Fruit fly (Drosophila melanogaster) whole organism, embryonic: ENCODE results near the gene CG14778.

ENCODE experiments used
- Adf1 ChIP-seq: fragments of 200-800 bp; sonication (Bioruptor generic); IDR thresholded peaks from 2 replicates; pipeline ENCODE4 v1.3.6; 2022; ENCODE audit warnings: missing biosample characterization, missing genetic modification characterization
- Antp ChIP-seq: fragments of 200-800 bp; sonication (Bioruptor generic); optimal IDR thresholded peaks from 3 replicates; lab custom pipeline; 2016; ENCODE audit warnings: missing biosample characterization, missing genetic modification characterization
- Atf-2 ChIP-seq: fragments of 200-800 bp; sonication (Bioruptor generic); optimal IDR thresholded peaks from 2 replicates; lab custom pipeline; 2016; ENCODE audit warnings: missing biosample characterization, missing genetic modification characterization
- CG12219 ChIP-seq: fragments of 200-800 bp; sonication (Bioruptor generic); optimal IDR thresholded peaks from 3 replicates; lab custom pipeline; 2018; ENCODE audit warnings: missing biosample characterization, mild to moderate bottlenecking, missing genetic modification characterization
- CG12744 ChIP-seq: fragments of 200-800 bp; sonication (Bioruptor generic); optimal IDR thresholded peaks from 2 replicates; lab custom pipeline; 2016; ENCODE audit warnings: missing biosample characterization, missing genetic modification characterization
- CG13123 ChIP-seq: fragments of 200-800 bp; sonication (Bioruptor generic); optimal IDR thresholded peaks from 2 replicates; lab custom pipeline; 2016; ENCODE audit warnings: missing biosample characterization, missing genetic modification characterization
- CG13296 ChIP-seq: fragments of 200-800 bp; sonication (Bioruptor generic); optimal IDR thresholded peaks from 3 replicates; lab custom pipeline; 2018; ENCODE audit warnings: missing biosample characterization, mild to moderate bottlenecking, missing genetic modification characterization
- CG13894 ChIP-seq: fragments of 200-800 bp; sonication (Bioruptor generic); optimal IDR thresholded peaks from 3 replicates; lab custom pipeline; 2018; ENCODE audit warnings: missing biosample characterization, mild to moderate bottlenecking, missing genetic modification characterization, moderate library complexity
- CG1529 ChIP-seq: fragments of 200-800 bp; sonication (Bioruptor generic); optimal IDR thresholded peaks from 3 replicates; lab custom pipeline; 2018; ENCODE audit warnings: missing biosample characterization, missing genetic modification characterization
- CG16813 ChIP-seq: fragments of 200-800 bp; sonication (Bioruptor generic); IDR thresholded peaks from 3 replicates; pipeline ENCODE4 v1.3.6; 2022; ENCODE audit warnings: missing biosample characterization, missing genetic modification characterization; ENCODE audit not compliant: partially characterized antibody
- CG17802 ChIP-seq: fragments of 200-800 bp; sonication (Bioruptor generic); optimal IDR thresholded peaks from 2 replicates; lab custom pipeline; 2018; ENCODE audit warnings: missing biosample characterization, mild to moderate bottlenecking, missing genetic modification characterization, moderate library complexity
- CG17912 ChIP-seq: fragments of 200-800 bp; sonication (Bioruptor generic); optimal IDR thresholded peaks from 2 replicates; lab custom pipeline; 2018; ENCODE audit warnings: missing biosample characterization, mild to moderate bottlenecking, missing genetic modification characterization
- CG2712 ChIP-seq: fragments of 200-800 bp; optimal IDR thresholded peaks from 3 replicates; lab custom pipeline; 2019; ENCODE audit warnings: missing biosample characterization, mild to moderate bottlenecking, missing genetic modification characterization, moderate library complexity
- CG32767 ChIP-seq: fragments of 200-800 bp; sonication (Bioruptor generic); IDR thresholded peaks from 2 replicates; pipeline ENCODE4 v1.3.6; 2022; ENCODE audit warnings: missing biosample characterization, missing genetic modification characterization
- CG3995 ChIP-seq: fragments of 200-800 bp; sonication (Bioruptor generic); optimal IDR thresholded peaks from 3 replicates; lab custom pipeline; 2016; ENCODE audit warnings: missing biosample characterization, missing genetic modification characterization
- CG4404 ChIP-seq: fragments of 200-800 bp; sonication (Bioruptor generic); IDR thresholded peaks from 2 replicates; pipeline ENCODE4 v1.3.6; 2022; ENCODE audit warnings: missing biosample characterization, missing genetic modification characterization
- CG7928 ChIP-seq: fragments of 200-800 bp; sonication (Bioruptor generic); optimal IDR thresholded peaks from 2 replicates; lab custom pipeline; 2017; ENCODE audit warnings: missing biosample characterization, mild to moderate bottlenecking, missing genetic modification characterization
- CG7987 ChIP-seq: fragments of 200-800 bp; sonication (Bioruptor generic); optimal IDR thresholded peaks from 2 replicates; lab custom pipeline; 2018; ENCODE audit warnings: missing biosample characterization, mild to moderate bottlenecking, missing genetic modification characterization, moderate library complexity
- CG8290 ChIP-seq, 3 experiments: fragments of 200-800 bp; sonication (Bioruptor generic); optimal IDR thresholded peaks; 2 replicates each; lab custom pipeline; 2016 to 2019; ENCODE audit warnings: missing biosample characterization in 3 of 3, missing genetic modification characterization in 3 of 3, mild to moderate bottlenecking in 2 of 3, moderate library complexity in 1 of 3
- CG8478 ChIP-seq: fragments of >200 bp; optimal IDR thresholded peaks from 2 replicates; lab custom pipeline; 2018
- CG9727 ChIP-seq: fragments of 200-800 bp; sonication (Bioruptor generic); optimal IDR thresholded peaks from 3 replicates; lab custom pipeline; 2017; ENCODE audit warnings: missing biosample characterization, mild to moderate bottlenecking, missing genetic modification characterization
- CG9797 ChIP-seq: fragments of 200-800 bp; sonication (Bioruptor generic); optimal IDR thresholded peaks from 3 replicates; lab custom pipeline; 2018; ENCODE audit warnings: missing biosample characterization, mild to moderate bottlenecking, missing genetic modification characterization
- Chrac-16 ChIP-seq: fragments of 200-800 bp; sonication (Bioruptor generic); optimal IDR thresholded peaks from 3 replicates; lab custom pipeline; 2016; ENCODE audit warnings: missing biosample characterization, missing genetic modification characterization
- Dek ChIP-seq: fragments of 200-800 bp; sonication (Bioruptor generic); optimal IDR thresholded peaks from 3 replicates; lab custom pipeline; 2019; ENCODE audit warnings: missing biosample characterization, mild to moderate bottlenecking, missing genetic modification characterization, moderate library complexity
- Ets97D ChIP-seq: fragments of 200-800 bp; sonication (Bioruptor generic); optimal IDR thresholded peaks from 3 replicates; lab custom pipeline; 2016; ENCODE audit warnings: missing biosample characterization, missing genetic modification characterization
- Fer2 ChIP-seq: fragments of 200-800 bp; sonication (Bioruptor generic); optimal IDR thresholded peaks from 2 replicates; lab custom pipeline; 2018; ENCODE audit warnings: missing biosample characterization, mild to moderate bottlenecking, missing genetic modification characterization, moderate library complexity
- HLHmδ ChIP-seq: fragments of 200-800 bp; sonication (Bioruptor generic); optimal IDR thresholded peaks from 2 replicates; lab custom pipeline; 2018; ENCODE audit warnings: missing biosample characterization, mild to moderate bottlenecking, missing genetic modification characterization, moderate library complexity
- Hand ChIP-seq: fragments of 200-800 bp; sonication (Bioruptor generic); optimal IDR thresholded peaks from 2 replicates; lab custom pipeline; 2017; ENCODE audit warnings: mild to moderate bottlenecking, missing biosample characterization, missing genetic modification reagents, missing genetic modification characterization
- Hey ChIP-seq: fragments of 200-800 bp; sonication (Bioruptor generic); optimal IDR thresholded peaks from 3 replicates; lab custom pipeline; 2018; ENCODE audit warnings: missing biosample characterization, mild to moderate bottlenecking, missing genetic modification characterization
- Hmr ChIP-seq: fragments of 200-800 bp; sonication (Bioruptor generic); optimal IDR thresholded peaks from 3 replicates; lab custom pipeline; 2017; ENCODE audit warnings: mild to moderate bottlenecking, missing biosample characterization, missing genetic modification reagents, missing genetic modification characterization
- MTF-1 ChIP-seq: fragments of 200-800 bp; sonication (Bioruptor generic); optimal IDR thresholded peaks from 2 replicates; lab custom pipeline; 2018; ENCODE audit warnings: missing biosample characterization, mild to moderate bottlenecking, missing genetic modification characterization, borderline replicate concordance
- NFAT ChIP-seq: fragments of 200-800 bp; sonication (Bioruptor generic); IDR thresholded peaks from 2 replicates; pipeline ENCODE4 v1.3.6; 2022; ENCODE audit warnings: missing biosample characterization, missing genetic modification characterization
- Ravus ChIP-seq: fragments of 200-800 bp; sonication (Bioruptor generic); IDR thresholded peaks from 2 replicates; pipeline ENCODE4 v1.3.6; 2022; ENCODE audit warnings: missing biosample characterization, missing genetic modification characterization
- Sin3A ChIP-seq: fragments of >200 bp; optimal IDR thresholded peaks from 2 replicates; lab custom pipeline; 2018
- bcd ChIP-seq: fragments of 200-800 bp; sonication (Bioruptor generic); optimal IDR thresholded peaks from 2 replicates; lab custom pipeline; 2017; ENCODE audit warnings: missing biosample characterization, mild to moderate bottlenecking, missing genetic modification characterization
- bigmax ChIP-seq: fragments of 200-800 bp; sonication (Bioruptor generic); optimal IDR thresholded peaks from 2 replicates; lab custom pipeline; 2018; ENCODE audit warnings: missing biosample characterization, mild to moderate bottlenecking, missing genetic modification characterization
- dan ChIP-seq: fragments of 200-800 bp; sonication (Bioruptor generic); IDR thresholded peaks from 2 replicates; pipeline ENCODE4 v1.3.6; 2022; ENCODE audit warnings: missing biosample characterization, missing genetic modification characterization
- esg ChIP-seq: fragments of 200-800 bp; sonication (Bioruptor generic); conservative IDR thresholded peaks from 2 replicates; pipeline ENCODE4 v1.3.6; 2022; ENCODE audit warnings: missing biosample characterization, missing genetic modification characterization
- ewg ChIP-seq: fragments of 200-800 bp; sonication (Bioruptor generic); optimal IDR thresholded peaks from 3 replicates; lab custom pipeline; 2017; ENCODE audit warnings: mild to moderate bottlenecking, missing biosample characterization, missing genetic modification reagents, missing genetic modification characterization
- fu2 ChIP-seq: fragments of 200-800 bp; sonication (Bioruptor generic); optimal IDR thresholded peaks from 2 replicates; lab custom pipeline; 2016; ENCODE audit warnings: missing biosample characterization, missing genetic modification characterization
- gcm2 ChIP-seq: fragments of 200-800 bp; sonication (Bioruptor generic); optimal IDR thresholded peaks from 2 replicates; lab custom pipeline; 2016; ENCODE audit warnings: missing biosample characterization, missing genetic modification characterization
- insv ChIP-seq, 2 experiments: fragments of 200-800 bp; sonication (Bioruptor generic); optimal IDR thresholded peaks; 3 replicates each; lab custom pipeline; 2016 to 2018; ENCODE audit warnings: missing biosample characterization in 2 of 2, missing genetic modification characterization in 2 of 2
- jing ChIP-seq: fragments of 200-800 bp; sonication (Bioruptor generic); optimal IDR thresholded peaks from 2 replicates; lab custom pipeline; 2018; ENCODE audit warnings: missing biosample characterization, mild to moderate bottlenecking, missing genetic modification characterization
- mam ChIP-seq: fragments of 200-800 bp; sonication (Bioruptor generic); optimal IDR thresholded peaks from 3 replicates; lab custom pipeline; 2016; ENCODE audit warnings: missing biosample characterization, missing genetic modification characterization
- pfk ChIP-seq: fragments of 200-800 bp; sonication (Bioruptor generic); optimal IDR thresholded peaks from 2 replicates; lab custom pipeline; 2018; ENCODE audit warnings: missing biosample characterization, mild to moderate bottlenecking, missing genetic modification characterization, moderate library complexity
- rib ChIP-seq: fragments of 200-800 bp; sonication (Bioruptor generic); IDR thresholded peaks from 2 replicates; pipeline ENCODE4 v1.3.6; 2022; ENCODE audit warnings: missing biosample characterization, missing genetic modification characterization
- ssp ChIP-seq: fragments of 200-800 bp; sonication (Bioruptor generic); IDR thresholded peaks from 2 replicates; pipeline ENCODE4 v1.3.6; 2022; ENCODE audit warnings: missing biosample characterization, missing genetic modification characterization
- stc ChIP-seq: fragments of 200-800 bp; sonication (Bioruptor generic); IDR thresholded peaks from 2 replicates; pipeline ENCODE4 v1.3.6; 2022; ENCODE audit warnings: missing biosample characterization, missing genetic modification characterization
- tin ChIP-seq: fragments of 200-800 bp; sonication (Bioruptor generic); optimal IDR thresholded peaks from 3 replicates; lab custom pipeline; 2016; ENCODE audit warnings: missing biosample characterization, missing genetic modification characterization
- trem ChIP-seq: fragments of 200-800 bp; optimal IDR thresholded peaks from 3 replicates; lab custom pipeline; 2019; ENCODE audit warnings: missing biosample characterization, mild to moderate bottlenecking, missing genetic modification characterization, moderate library complexity
- ttk ChIP-seq: fragments of 200-800 bp; sonication (Bioruptor generic); IDR thresholded peaks from 2 replicates; pipeline ENCODE4 v2.1.2; 2022; ENCODE audit warnings: missing biosample characterization, missing genetic modification characterization

Gene CG14778

dm6 chrX:1512753-1513226 lies 45.5 kb downstream of the CG14778 start, which contains the start of gene CG14795 (continued):
- TF ChIP-seq Hey (tag; lab: Kevin White, UChicago) (peak; percentile 0), mam (GFP tag; lab: Kevin White, UChicago) (peak; percentile 31), CG17912 (GFP tag; lab: Kevin White, UChicago) (peak; percentile 69), CG1529 (GFP tag; lab: Kevin White, UChicago) (no peak), MTF-1 (GFP tag; lab: Kevin White, UChicago) (no peak), CG13123 (GFP tag; lab: Kevin White, UChicago) (no peak), Ravus (GFP tag; lab: Robert Waterston, UW) (no peak), ewg (GFP tag; lab: Kevin White, UChicago) (peak; percentile 45), CG13894 (tag; lab: Kevin White, UChicago) (peak; percentile 78), Chrac-16 (GFP tag; lab: Kevin White, UChicago) (no peak), tin (peak; percentile 12), ssp (GFP tag; lab: Robert Waterston, UW) (0 out of 2 replicates have a peak, but pooled peaks have one; percentile 28), ttk (no peak), Hmr (GFP tag; lab: Kevin White, UChicago) (peak; percentile 80), Ets97D (GFP tag; lab: Kevin White, UChicago) (peak; percentile 97), CG7987 (peak; percentile 14), Adf1 (peak; percentile 38), gcm2 (no peak), bcd (peak; percentile 72), bigmax (GFP tag; lab: Kevin White, UChicago) (peak; percentile 41), CG7928 (no peak), jing (GFP tag; lab: Kevin White, UChicago) (no peak), rib (GFP tag; lab: Robert Waterston, UW) (no peak), Dek (tag; lab: Kevin White, UChicago) (peak; percentile 50), Sin3A (peak; percentile 75), Atf-2 (GFP tag; lab: Kevin White, UChicago) (no peak), CG12219 (GFP tag; lab: Kevin White, UChicago) (no peak), CG8478 (lab: Kevin White, UChicago) (no peak), CG2712 (tag; lab: Kevin White, UChicago) (peak; percentile 59), CG32767 (GFP tag; lab: Robert Waterston, UW) (no peak), dan (GFP tag; lab: Robert Waterston, UW) (no peak), NFAT (GFP tag; lab: Robert Waterston, UW) (no peak), fu2 (GFP tag; lab: Kevin White, UChicago) (peak; percentile 7), CG8290 (GFP tag; optimal IDR thresholded peaks at IDR 0.05; lab: Kevin White, UChicago) (no peak), CG8290 (tag; optimal IDR thresholded peaks at IDR 0.05; lab: Kevin White, UChicago) (peak in 1 of 2 experiments; percentile 81), CG9797 (GFP tag; lab: Kevin White, UChicago) (peak; percentile 85), insv (GFP tag; optimal IDR thresholded peaks at IDR 0.05; lab: Kevin White, UChicago) (peak in 1 of 2 experiments; percentile 45), trem (tag; lab: Kevin White, UChicago) (peak; percentile 80), CG13296 (GFP tag; lab: Kevin White, UChicago) (no peak), CG4404 (GFP tag; lab: Robert Waterston, UW) (no peak), CG12744 (no peak), esg (GFP tag; lab: Robert Waterston, UW) (no peak), Hand (GFP tag; lab: Kevin White, UChicago) (no peak), CG9727 (GFP tag; lab: Kevin White, UChicago) (peak; percentile 25), CG17802 (tag; lab: Kevin White, UChicago) (peak; percentile 31), stc (GFP tag; lab: Robert Waterston, UW) (no peak), Fer2 (tag; lab: Kevin White, UChicago) (no peak), CG3995 (GFP tag; lab: Kevin White, UChicago) (peak; percentile 38), CG16813 (GFP tag; lab: Robert Waterston, UW) (peak; percentile 96), Antp (GFP tag; lab: Kevin White, UChicago) (peak; percentile 30), pfk (GFP tag; lab: Kevin White, UChicago) (no peak), HLHmδ (GFP tag; lab: Kevin White, UChicago) (no peak)
